Worm (Caenorhabditis elegans) whole organism, late embryonic: ENCODE data around the gene K05D4.9.

Source experiments
- F13H6.1 ChIP-seq: sonication (generic microtip); optimal IDR thresholded peaks from 2 replicates; lab custom pipeline; 2016; ENCODE audit warnings: missing genetic modification characterization, missing compliant biosample characterization
- Y22D7AL.16 ChIP-seq: sonication (generic microtip); optimal IDR thresholded peaks from 2 replicates; lab custom pipeline; 2016; ENCODE audit warnings: missing genetic modification characterization, missing compliant biosample characterization
- ceh-19 ChIP-seq: fragments of 200-800 bp; sonication (Bioruptor generic); optimal IDR thresholded peaks from 2 replicates; lab custom pipeline; 2018; ENCODE audit warnings: mild to moderate bottlenecking, missing genetic modification characterization, missing compliant biosample characterization
- ceh-24 ChIP-seq: sonication (generic microtip); optimal IDR thresholded peaks from 2 replicates; lab custom pipeline; 2016; ENCODE audit warnings: mild to moderate bottlenecking, missing genetic modification characterization, missing compliant biosample characterization
- ets-4 ChIP-seq: sonication (generic microtip); optimal IDR thresholded peaks from 2 replicates; lab custom pipeline; 2016; ENCODE audit warnings: missing genetic modification characterization, missing compliant biosample characterization
- unc-86 ChIP-seq: sonication (generic microtip); optimal IDR thresholded peaks from 2 replicates; lab custom pipeline; 2016; ENCODE audit warnings: missing genetic modification characterization, missing compliant biosample characterization

- TF ChIP-seq ceh-24 (tag; lab: Kevin White, UChicago) (no peak), Y22D7AL.16 (tag; lab: Kevin White, UChicago) (no peak), F13H6.1 (tag; lab: Kevin White, UChicago) (no peak), unc-86 (tag; lab: Kevin White, UChicago) (no peak), ceh-19 (GFP tag; lab: Kevin White, UChicago) (no peak), ets-4 (tag; lab: Kevin White, UChicago) (no peak)
Measured at ce11 chrV:16120922-16121321, 50.7 kb downstream of the K05D4.9 start, which contains the start of gene skr-3.
